Fruit fly (Drosophila melanogaster): ENCODE data around the gene CG44000.

CG44000 gene

DNA sequence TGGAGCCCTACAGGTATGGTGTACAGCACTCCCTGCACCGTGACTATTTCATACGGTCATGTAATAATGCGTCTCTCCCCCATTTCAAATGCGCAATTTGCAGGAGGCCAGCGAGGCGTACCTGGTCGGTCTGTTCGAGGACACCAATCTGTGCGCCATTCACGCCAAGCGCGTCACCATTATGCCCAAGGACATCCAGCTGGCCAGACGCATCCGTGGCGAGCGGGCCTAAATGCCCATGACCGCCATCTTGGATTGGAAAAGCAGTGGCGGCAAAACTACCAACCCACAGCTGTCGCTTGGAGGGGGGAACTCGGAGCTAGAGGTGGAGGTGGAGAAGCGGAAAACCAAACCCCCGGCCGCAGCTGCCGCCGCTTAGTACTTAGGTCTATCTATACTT, 12.5 kb downstream of the CG44000 start:
- no peak for TF ChIP-seq D1 (tag; optimal IDR thresholded peaks at IDR 0.05)
- TF ChIP-seq Ets98B (GFP tag; IDR thresholded peaks at IDR 0.05), result no peak
- no peak for TF ChIP-seq CG34367 (tag; optimal IDR thresholded peaks at IDR 0.05)
- no peak for TF ChIP-seq CG12605 (GFP tag; IDR thresholded peaks at IDR 0.05)
- TF ChIP-seq CG8301 (tag; optimal IDR thresholded peaks at IDR 0.05), result no peak
- no peak for TF ChIP-seq Snoo (tag; optimal IDR thresholded peaks at IDR 0.05)
- no peak for TF ChIP-seq CG17806 (tag; optimal IDR thresholded peaks at IDR 0.05)

DNA sequence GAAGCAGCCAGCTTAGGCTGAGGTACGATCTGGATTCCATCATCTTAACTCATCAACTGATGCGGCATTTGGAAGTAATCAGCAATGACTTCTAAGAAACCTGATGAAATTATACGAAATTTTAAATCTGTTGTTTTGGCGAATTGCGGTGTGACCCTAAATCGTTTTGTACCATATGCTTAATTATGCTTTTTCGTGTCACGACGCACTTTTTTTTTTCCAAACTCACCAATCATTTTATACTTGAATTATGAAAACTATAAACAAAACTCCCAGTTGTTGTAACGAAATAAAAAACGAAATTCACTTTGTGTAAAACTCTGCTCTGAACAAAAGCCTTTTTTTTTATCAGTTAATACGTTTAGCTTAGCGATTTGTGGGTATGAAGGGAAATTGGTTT, 15.0 kb downstream of the CG44000 start, which contains the start of gene Nepl3:
Gene Nepl3, minus strand, starts transcription at position 155 of the 400 bp plus-strand sequence.
- TF ChIP-seq D1 (tag; optimal IDR thresholded peaks at IDR 0.05), result no peak
- no peak for TF ChIP-seq CG10348 (GFP tag; IDR thresholded peaks at IDR 0.05)
- TF ChIP-seq Pif1B (GFP tag; optimal IDR thresholded peaks at IDR 0.05), result no peak
- no peak for TF ChIP-seq CG34367 (tag; optimal IDR thresholded peaks at IDR 0.05)
- no peak for TF ChIP-seq gl (tag; optimal IDR thresholded peaks at IDR 0.05)
- TF ChIP-seq CG12605 (GFP tag; IDR thresholded peaks at IDR 0.05), result no peak
- TF ChIP-seq EcR (GFP tag; optimal IDR thresholded peaks at IDR 0.05), result no peak
- no peak for TF ChIP-seq fd96Ca (GFP tag; IDR thresholded peaks at IDR 0.05)
- TF ChIP-seq CG15710 (tag; optimal IDR thresholded peaks at IDR 0.05), result no peak
- no peak for TF ChIP-seq Pif1A (GFP tag; optimal IDR thresholded peaks at IDR 0.05)
- TF ChIP-seq CG17806 (tag; optimal IDR thresholded peaks at IDR 0.05), result no peak
- no peak for TF ChIP-seq CG32121 (GFP tag; IDR thresholded peaks at IDR 0.05)

- TF ChIP-seq Pif1B (GFP tag; optimal IDR thresholded peaks at IDR 0.05), result no peak
- TF ChIP-seq CG4496 (GFP tag; IDR thresholded peaks at IDR 0.05), result peak; percentile 40; the same call in 1 of the 3 replicates
- no peak for TF ChIP-seq fd96Ca (GFP tag; IDR thresholded peaks at IDR 0.05)
- peak; percentile 39 for TF ChIP-seq CG8301 (tag; optimal IDR thresholded peaks at IDR 0.05)
- TF ChIP-seq CG15710 (tag; optimal IDR thresholded peaks at IDR 0.05), result peak; percentile 52
- TF ChIP-seq Ets98B (GFP tag; IDR thresholded peaks at IDR 0.05), result no peak
- TF ChIP-seq rn (GFP tag; IDR thresholded peaks at IDR 0.05), result no peak
- no peak for TF ChIP-seq CG14655 (GFP tag; optimal IDR thresholded peaks at IDR 0.05)
- peak; percentile 31 for TF ChIP-seq CG17806 (tag; optimal IDR thresholded peaks at IDR 0.05)
- no peak for TF ChIP-seq CG10348 (GFP tag; IDR thresholded peaks at IDR 0.05)
- no peak for TF ChIP-seq D1 (tag; optimal IDR thresholded peaks at IDR 0.05)
- no peak for TF ChIP-seq Pif1A (GFP tag; optimal IDR thresholded peaks at IDR 0.05)
- TF ChIP-seq CG9948 (tag; optimal IDR thresholded peaks at IDR 0.05), result peak; percentile 41
- TF ChIP-seq EcR (GFP tag; optimal IDR thresholded peaks at IDR 0.05), result no peak
- TF ChIP-seq CG12605 (GFP tag; IDR thresholded peaks at IDR 0.05), result no peak
- peak; percentile 49 for TF ChIP-seq Snoo (tag; optimal IDR thresholded peaks at IDR 0.05)
- TF ChIP-seq CG13204 (GFP tag; optimal IDR thresholded peaks at IDR 0.05), result no peak
- TF ChIP-seq gl (tag; optimal IDR thresholded peaks at IDR 0.05), result no peak
- no peak for TF ChIP-seq CG32121 (GFP tag; IDR thresholded peaks at IDR 0.05)
- peak; percentile 43 for TF ChIP-seq CG34367 (tag; optimal IDR thresholded peaks at IDR 0.05)
- peak; percentile 62 for TF ChIP-seq CG8159 (tag; optimal IDR thresholded peaks at IDR 0.05)
These were observed 16.7 kb downstream of the CG44000 start, which contains the start of gene Rpn11 for dm6 chr2L:5059645-5060254. TSS of gene Rpn11 (minus strand) at chr2L:5059790.

dm6 chr2L:5060515-5060914, 17.4 kb downstream of the CG44000 start, which contains the start of gene qtc:
TSS of gene qtc (plus strand) at chr2L:5060815.
- TF ChIP-seq D1 (tag; optimal IDR thresholded peaks at IDR 0.05) (no peak), Ets98B (GFP tag; IDR thresholded peaks at IDR 0.05) (no peak), Snoo (tag; optimal IDR thresholded peaks at IDR 0.05) (no peak), Pif1B (GFP tag; optimal IDR thresholded peaks at IDR 0.05) (no peak), CG10348 (GFP tag; IDR thresholded peaks at IDR 0.05) (no peak), gl (tag; optimal IDR thresholded peaks at IDR 0.05) (no peak), CG12605 (GFP tag; IDR thresholded peaks at IDR 0.05) (no peak), Pif1A (GFP tag; optimal IDR thresholded peaks at IDR 0.05) (no peak), CG8301 (tag; optimal IDR thresholded peaks at IDR 0.05) (no peak), CG4496 (GFP tag; IDR thresholded peaks at IDR 0.05) (no peak), CG14655 (GFP tag; optimal IDR thresholded peaks at IDR 0.05) (no peak), CG9948 (tag; optimal IDR thresholded peaks at IDR 0.05) (no peak), rn (GFP tag; IDR thresholded peaks at IDR 0.05) (no peak), CG8159 (tag; optimal IDR thresholded peaks at IDR 0.05) (no peak), EcR (GFP tag; optimal IDR thresholded peaks at IDR 0.05) (no peak), fd96Ca (GFP tag; IDR thresholded peaks at IDR 0.05) (no peak), CG13204 (GFP tag; optimal IDR thresholded peaks at IDR 0.05) (no peak), CG15710 (tag; optimal IDR thresholded peaks at IDR 0.05) (no peak), CG17806 (tag; optimal IDR thresholded peaks at IDR 0.05) (no peak), CG32121 (GFP tag; IDR thresholded peaks at IDR 0.05) (no peak)

DNA sequence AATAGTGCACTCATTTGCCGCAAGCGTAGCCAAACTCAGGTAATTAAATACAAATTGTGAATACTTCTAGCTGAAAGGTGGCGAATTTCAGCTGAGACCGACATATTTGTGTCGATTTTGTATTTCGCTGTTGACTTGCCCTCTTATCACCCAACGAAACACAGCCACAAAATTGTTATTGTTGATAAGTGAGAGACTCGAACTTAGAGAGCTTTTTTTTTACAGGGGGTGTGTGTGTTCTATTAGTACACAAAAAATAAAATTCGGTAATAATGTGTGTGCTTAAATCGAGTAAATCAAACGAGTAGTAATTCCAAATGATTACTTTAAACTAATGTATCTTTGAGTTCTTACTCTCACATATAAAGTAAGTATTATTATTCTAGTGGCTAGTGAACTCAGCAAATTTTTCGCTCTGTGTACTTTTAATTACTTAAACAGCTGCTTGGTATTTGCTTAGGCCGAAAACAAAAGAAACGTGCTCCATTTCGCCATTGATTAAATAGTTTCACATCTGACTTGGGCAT, 17.9 kb downstream of the CG44000 start:
- TF ChIP-seq Ets98B (GFP tag; IDR thresholded peaks at IDR 0.05), result 0 out of 2 replicates have a peak, but pooled peaks have one; percentile 15
- 0 out of 3 replicates have a peak, but pooled peaks have one; percentile 34 for TF ChIP-seq CG4496 (GFP tag; IDR thresholded peaks at IDR 0.05)
- TF ChIP-seq CG10348 (GFP tag; IDR thresholded peaks at IDR 0.05), result no peak

DNA sequence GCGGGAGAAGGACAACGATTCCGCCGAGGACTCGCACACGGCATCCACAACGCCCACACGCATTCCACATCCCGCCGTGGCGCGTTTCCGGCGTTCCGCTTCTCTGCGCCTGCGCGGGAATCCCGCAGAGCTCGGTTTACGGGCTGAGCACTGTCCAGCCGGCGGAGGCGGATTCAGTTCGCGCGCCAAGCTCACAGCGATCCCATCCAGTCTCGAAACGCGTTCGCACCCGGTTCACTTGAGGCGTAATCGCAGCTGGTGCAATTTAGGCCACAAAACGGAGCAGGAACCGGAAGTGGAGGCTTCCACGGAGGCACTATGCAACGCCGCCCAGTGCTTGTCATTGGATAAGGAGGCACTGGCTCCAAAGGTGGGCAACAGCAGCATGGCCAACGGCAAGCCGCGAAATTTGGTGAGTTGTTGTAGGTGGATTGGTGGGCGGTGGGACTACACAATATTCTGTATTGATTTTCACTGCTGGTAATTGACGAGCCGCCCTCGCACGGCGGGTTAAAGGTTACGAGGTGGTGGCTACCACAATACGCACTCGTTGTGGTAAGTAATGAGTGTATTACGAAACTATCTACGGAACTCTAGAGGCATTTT, 19.8 kb downstream of the CG44000 start:
- TF ChIP-seq CG32121 (GFP tag; IDR thresholded peaks at IDR 0.05), result 0 out of 2 replicates have a peak, but pooled peaks have one; percentile 9
- TF ChIP-seq CG9948 (tag; optimal IDR thresholded peaks at IDR 0.05), result no peak

Data from whole organism, pupa.